Worm (Caenorhabditis elegans): ENCODE measurements around the gene fbxa-164.

DNA sequence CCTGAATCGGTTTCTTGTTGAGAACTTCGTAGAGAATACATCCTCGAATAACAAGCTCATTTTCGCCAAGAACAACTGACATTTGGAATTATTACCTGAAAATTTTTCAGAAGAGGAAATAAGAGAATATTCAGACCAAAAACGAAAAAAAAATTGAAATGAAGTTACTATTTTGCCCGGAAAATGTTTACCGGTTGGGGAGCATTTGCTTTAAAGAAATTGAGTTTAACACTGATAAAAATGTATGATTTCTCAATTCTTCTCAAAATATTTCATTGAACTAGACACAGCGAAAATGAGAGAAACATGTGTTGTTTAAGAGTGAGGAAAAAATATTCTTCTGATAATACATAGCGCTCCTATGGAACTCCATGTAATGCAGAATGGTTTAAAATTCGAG lies 2.5 kb upstream of the fbxa-164 start, which contains the start of gene fbxa-165:
- TF ChIP-seq ZK337.2 (GFP tag; IDR thresholded peaks at IDR 0.05) (no peak), ZK546.5 (tag; optimal IDR thresholded peaks at IDR 0.05) (no peak), lim-7 (GFP tag; IDR thresholded peaks at IDR 0.05) (no peak), ztf-11 (tag; optimal IDR thresholded peaks at IDR 0.05) (no peak), dmd-9 (GFP tag; IDR thresholded peaks at IDR 0.05) (no peak), nhr-25 (tag; optimal IDR thresholded peaks at IDR 0.05; ENCODE audit: borderline replicate concordance, insufficient read depth) (no peak), R02D3.7 (tag; optimal IDR thresholded peaks at IDR 0.05) (no peak), zag-1 (tag; optimal IDR thresholded peaks at IDR 0.05) (no peak), unc-62 (GFP tag; optimal IDR thresholded peaks at IDR 0.05 in 1 of 2) (peak in 1 of 2 experiments; percentile 36), unc-62 (tag; optimal IDR thresholded peaks at IDR 0.05) (no peak)
